Fruit fly (Drosophila melanogaster) S2 (cell line): ENCODE results near the gene Peritrophin-15b.

Experiments used
- CG8478 ChIP-seq: fragments of >200 bp; optimal IDR thresholded peaks from 2 replicates; lab custom pipeline; 2018
- CTCF ChIP-seq, 2 experiments: fragments of >200 bp; optimal IDR thresholded peaks; 2 replicates each; lab custom pipeline; 2018

Gene Peritrophin-15b

DNA sequence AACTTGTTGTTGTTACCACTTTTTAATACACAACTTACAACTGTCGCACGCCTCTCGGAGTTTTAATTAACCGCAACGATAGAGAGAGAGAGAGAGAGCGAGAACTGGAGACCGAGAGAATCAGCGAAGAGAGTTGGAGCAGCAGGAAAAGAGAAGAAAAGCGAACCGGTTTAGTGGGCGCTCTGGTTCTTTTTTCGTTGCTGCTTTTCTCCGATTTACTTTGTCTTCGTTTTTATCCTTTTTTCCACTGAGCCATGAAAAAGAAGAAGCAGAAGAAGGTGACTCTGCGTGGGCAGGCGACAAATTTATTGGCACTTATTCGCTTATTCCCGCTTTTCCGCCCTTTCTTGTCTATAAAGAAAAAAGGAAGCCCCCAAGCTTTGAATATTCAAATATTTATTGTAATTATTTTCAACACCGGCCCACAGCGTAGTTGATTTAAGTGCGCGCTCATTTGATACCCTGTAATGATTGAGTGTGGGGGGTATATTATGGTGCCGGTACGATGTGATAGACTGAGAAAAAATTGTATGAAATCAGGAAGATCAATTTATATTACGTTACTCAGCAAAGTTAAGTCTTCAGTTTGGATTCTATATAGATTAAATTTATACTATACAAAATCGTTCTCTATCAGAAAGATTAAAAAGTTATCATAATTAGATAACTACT lies 25.7 kb upstream of the Peritrophin-15b start:
- TF ChIP-seq CTCF (optimal IDR thresholded peaks at IDR 0.05; lab: Kevin White, UChicago) (no peak), CG8478 (lab: Kevin White, UChicago) (no peak)

DNA sequence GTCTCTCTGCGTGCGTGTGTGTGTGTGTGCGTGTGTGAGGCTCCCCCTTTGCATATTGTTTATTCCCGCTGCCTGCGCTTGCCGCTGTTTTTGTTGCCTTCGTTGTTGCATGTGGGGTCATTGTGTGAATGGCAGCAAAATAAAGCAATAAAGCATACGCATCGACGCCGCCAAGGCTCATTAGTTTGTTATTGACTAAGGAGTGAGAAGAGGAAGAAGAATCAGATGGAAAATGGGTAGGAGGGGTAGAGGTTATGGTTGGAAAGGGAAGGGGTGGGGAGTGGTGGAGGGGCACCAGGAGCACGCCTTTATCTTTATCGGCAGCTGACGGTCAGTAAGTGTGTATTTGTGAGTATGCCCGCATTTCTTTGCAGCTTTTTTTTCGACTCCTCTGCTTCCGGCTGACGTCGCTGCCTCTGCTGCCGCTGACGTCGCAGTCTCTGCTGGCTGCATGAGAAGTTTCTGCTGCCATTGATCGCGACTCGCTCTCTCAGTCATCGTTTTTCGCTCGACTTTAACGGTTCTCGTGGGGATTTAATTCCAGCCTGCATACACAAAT lies 24.7 kb upstream of the Peritrophin-15b start:
- TF ChIP-seq CTCF (optimal IDR thresholded peaks at IDR 0.05; lab: Kevin White, UChicago) (no peak), CG8478 (lab: Kevin White, UChicago) (no peak)

DNA sequence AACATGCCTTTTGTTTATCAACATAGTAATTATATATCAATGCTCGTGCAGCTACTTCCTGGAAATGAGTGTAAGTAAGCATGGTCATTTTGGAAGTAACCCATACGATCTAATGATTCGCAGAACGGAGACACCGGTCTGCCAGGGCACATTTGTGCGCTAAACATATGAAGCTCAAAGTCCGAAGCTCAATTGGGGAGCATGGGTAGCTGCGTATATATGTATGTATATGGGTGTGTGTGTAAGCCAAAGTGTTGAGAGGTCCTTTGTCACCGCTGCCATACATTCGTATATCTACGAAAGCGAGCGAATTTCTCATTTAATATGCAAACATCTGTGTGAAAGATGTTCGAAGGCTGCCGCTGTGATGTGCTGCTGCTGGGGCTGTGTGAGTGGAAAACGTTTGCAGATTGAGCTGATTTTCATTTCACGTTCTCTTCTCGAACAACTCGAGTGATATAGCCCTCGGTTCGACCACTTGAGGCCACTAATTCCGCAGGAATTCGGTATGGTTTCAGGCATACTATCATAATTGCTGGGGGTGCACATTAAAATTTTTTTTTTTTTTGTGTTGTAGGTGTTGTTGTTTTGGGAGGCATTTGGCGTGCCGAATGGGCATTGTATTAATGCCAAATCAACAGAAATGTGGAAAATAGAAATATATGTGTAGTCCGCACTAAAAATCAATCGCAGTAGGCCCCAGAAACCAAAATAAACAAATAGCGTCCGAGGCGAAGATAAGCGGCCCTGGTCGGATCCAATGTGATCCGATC lies 23.6 kb upstream of the Peritrophin-15b start:
- peak; percentile 23 for TF ChIP-seq CG8478 (lab: Kevin White, UChicago)
- no peak for TF ChIP-seq CTCF (optimal IDR thresholded peaks at IDR 0.05; lab: Kevin White, UChicago)

DNA sequence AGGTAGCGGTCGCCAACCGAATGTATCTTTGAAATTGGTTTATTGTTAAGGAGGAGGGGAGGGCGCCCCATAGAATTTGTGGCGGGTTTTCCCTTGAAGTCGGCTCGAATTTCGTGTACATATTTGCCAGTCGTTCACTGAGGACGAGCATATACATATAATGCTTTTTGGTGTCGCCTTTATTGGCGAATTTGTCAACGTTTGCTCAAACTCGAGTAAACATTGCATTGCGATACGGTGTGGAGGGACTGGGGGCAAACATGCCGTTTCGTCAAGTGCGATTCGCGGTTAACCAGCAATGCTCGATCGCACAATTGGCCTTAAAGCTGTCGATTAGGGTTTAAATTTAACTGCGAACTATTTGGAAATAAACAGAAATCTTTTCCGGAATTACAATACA lies 22.8 kb upstream of the Peritrophin-15b start:
- TF ChIP-seq CG8478 (lab: Kevin White, UChicago): no peak
- no peak for TF ChIP-seq CTCF (optimal IDR thresholded peaks at IDR 0.05; lab: Kevin White, UChicago)

DNA sequence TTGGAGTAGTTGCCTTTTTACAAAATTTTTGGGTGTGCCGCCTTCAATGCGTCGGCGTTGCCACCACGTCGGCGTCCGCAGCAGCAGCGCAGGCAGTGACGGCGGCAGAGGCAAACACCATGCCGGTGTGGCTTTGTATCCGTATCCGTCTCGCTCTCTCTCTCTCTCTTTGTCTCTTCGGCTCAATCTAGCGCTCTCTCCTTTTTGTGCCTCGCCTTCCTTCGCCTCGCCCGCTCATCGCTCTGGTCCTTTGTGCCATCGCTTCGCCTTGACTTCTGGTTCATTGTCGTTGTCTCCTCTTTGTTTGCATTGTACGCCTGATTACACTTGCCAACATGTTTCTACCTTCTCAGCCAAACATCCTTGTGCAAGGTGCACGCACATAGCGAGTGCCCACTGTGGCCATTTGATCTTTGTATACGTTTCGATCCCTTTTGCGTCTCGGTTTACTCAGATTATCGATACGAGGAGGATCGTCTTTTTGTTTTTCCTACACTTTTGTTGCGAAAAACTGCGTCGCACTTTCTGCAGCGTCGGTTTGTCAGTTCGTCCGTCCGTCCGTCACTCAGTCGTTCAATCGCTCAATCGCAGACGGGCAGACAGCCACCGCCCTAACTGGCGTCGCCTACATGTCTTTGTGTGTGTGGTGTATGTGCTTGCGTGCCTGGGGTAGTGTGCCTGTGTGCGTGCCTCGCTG lies 21.8 kb upstream of the Peritrophin-15b start:
- TF ChIP-seq CTCF (optimal IDR thresholded peaks at IDR 0.05; lab: Kevin White, UChicago) (no peak), CG8478 (lab: Kevin White, UChicago) (no peak)

DNA sequence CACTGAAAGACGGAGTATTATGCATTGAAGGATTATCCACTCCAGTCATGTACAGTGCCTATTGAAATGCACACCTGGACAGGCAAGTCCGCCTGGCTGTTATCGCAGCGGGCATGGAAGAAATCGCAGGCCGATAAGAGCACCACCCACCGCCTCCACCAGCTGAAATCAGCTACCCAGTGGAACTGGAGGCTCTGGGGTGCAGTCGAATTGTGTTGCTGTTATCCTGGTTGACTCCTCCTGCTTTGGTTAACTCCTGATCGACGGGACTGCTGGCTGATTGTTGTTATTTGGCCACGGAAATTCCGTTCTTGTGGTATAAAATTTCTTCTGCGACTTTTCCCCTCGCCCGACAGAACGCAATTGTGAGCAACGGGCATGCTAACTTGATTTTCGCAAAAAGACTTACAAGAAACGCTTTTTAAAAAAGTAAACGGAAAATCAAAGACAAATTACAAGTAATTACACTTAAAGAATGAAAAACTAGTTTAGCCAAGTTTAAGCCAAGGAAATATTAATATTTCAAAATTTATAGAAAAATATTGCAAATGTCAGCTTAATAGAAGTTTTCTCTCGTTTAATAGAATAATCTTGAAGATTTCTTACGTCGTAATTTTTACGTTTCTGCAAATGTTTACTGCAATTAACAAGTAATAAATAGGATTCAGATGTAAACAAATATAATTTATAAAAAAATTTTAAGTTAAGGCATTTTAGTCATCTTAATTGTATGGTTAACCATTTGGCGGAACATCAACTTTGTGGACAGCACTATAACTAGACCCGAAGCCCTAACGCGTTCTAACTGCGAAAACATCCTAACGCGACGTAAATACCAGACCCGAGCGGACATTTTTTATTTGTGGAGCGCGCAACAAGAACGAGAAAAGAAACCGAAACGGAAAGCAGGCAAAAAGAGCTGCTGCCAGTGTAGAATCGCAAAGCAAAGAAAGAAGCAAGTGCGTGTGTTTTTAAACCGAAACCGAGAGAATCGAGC lies 20.4 kb upstream of the Peritrophin-15b start, which contains the start of the genes CG13398 and Akap200:
TSS of gene CG13398 (minus strand) at position 370 of the 997 bp plus-strand sequence.
TSS of gene Akap200 (plus strand) at position 804 of the 997 bp plus-strand sequence.
- TF ChIP-seq CG8478 (lab: Kevin White, UChicago) (no peak), CTCF (optimal IDR thresholded peaks at IDR 0.05; lab: Kevin White, UChicago) (no peak)

DNA sequence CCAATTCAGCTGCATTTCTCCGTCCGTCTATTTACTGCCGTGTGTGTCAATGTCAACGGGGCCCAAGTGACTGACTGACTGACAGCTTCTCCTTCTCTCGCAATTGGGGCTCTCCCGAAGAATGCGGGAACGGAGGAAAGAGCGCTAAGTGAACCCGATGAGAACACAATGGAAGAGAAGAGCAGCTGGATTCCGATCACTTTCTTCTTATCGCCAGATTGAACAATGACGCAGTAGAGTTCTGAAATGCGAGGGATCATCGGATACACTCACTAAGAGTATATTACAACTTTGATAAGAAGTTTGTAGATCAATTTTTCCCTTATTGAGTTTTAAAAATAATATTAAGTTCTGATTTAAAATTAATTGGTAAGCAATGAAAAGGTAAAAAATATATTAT lies 16.8 kb upstream of the Peritrophin-15b start, which contains the start of gene Naglu:
TSS of gene Naglu (minus strand) at position 339 of the 400 bp plus-strand sequence.
- TF ChIP-seq CG8478 (lab: Kevin White, UChicago): no peak
- no peak for TF ChIP-seq CTCF (optimal IDR thresholded peaks at IDR 0.05; lab: Kevin White, UChicago)

DNA sequence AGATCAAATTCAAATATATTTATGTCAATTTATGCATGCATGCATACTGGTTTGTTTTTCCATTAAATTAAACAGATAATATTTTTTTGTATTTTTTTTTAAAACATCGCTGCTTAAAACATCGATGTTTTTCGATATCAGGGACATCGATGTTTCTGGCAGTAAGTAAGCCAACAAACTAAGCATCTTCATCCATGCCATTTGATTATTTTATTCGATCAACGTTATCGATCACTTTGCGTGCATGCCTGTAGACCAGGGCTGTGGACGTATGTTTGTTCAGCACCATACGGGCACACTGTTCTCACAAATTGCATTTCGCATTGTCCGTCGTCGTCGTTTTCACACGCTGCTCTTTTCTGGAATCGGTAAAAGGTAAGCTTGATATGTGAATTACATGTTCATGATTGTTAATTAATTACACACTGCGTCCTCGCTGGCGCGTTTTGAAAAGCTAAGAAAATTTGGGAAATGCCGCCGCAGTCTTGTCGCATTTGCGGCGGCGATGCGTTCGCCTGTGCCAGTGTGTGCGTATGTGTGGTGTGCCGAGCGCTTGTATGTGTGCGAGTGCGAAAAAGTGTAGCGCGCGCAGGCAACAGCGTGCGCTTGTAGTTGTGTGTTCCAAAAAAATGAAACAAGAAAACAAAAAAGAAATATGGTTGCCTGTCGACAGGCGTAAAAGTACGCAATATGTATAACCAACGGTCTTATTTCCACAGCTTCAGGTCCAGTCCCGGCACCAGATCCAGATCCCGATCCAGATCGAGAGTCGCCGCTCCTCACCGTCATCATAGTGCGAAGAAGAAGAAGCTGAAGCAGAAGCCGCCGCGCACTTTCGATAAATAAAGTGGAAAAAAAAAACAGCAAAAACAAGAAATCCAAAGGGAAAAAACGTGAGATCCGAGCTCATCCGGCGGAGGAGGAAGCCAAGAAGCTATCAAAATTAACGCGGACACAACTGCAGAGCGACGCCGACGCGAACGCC lies 8.8 kb upstream of the Peritrophin-15b start, which contains the start of gene emb:
TSS of gene emb (plus strand) at position 288 of the 985 bp plus-strand sequence.
- TF ChIP-seq CTCF (optimal IDR thresholded peaks at IDR 0.05; lab: Kevin White, UChicago) (peak; percentile 8 to 46), CG8478 (lab: Kevin White, UChicago) (no peak)

DNA sequence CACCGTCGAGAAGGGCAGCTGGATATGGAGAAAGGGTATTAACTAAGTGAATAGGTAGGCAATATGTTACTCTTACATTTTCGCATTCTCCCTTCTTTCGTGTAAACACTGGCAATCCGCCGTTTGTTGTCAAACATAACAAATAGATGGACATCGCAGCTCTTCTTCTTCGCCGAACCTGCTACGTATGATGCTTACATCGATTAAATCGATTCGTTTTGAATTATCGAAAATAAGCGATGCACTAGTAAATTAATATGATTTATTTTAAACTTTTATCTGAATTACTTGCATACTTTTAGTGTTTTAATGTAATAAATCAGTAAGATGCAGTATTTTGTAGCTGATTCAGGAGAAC lies 8.2 kb upstream of the Peritrophin-15b start, which contains the start of gene fy:
TSS of gene fy (minus strand) at position 353 of the 358 bp plus-strand sequence.
- TF ChIP-seq CTCF (optimal IDR thresholded peaks at IDR 0.05; lab: Kevin White, UChicago) (no peak), CG8478 (lab: Kevin White, UChicago) (no peak)

DNA sequence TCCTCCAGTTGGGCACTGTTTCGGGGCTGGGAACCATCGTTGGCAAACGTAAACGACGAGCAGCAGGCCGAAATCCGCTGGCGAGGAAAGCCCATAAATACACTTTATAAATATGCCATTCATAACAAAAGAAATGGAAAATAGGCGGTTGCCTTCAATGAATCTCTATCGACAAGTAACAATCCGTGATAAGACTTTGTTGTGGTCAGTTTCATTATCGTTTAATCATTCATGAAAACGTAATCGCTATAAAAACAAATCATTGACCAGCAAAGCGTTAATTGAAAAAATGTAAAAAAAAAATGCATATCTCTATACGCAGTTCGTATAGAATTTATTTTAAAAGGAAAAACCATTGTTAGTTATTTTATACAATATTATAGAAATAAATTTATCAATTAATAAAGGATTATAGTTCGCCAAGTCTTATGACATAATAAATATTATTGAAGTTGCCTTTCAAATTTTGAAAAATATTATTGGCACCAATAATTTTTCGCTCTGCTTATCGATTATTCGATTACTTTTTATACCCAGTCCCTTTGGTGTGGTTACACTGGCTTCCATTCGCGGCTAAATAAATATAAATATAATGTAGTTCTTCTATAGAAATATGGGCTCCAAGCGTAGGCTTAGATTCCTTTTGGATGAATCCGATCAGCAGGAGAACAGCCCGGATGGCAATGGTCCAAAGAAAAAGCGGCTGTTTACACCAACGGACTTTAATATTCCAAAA lies 5.3 kb upstream of the Peritrophin-15b start, which contains the start of gene CG31898:
TSS of gene CG31898 (plus strand) at position 559 of the 736 bp plus-strand sequence.
- no peak for TF ChIP-seq CTCF (optimal IDR thresholded peaks at IDR 0.05; lab: Kevin White, UChicago)

DNA sequence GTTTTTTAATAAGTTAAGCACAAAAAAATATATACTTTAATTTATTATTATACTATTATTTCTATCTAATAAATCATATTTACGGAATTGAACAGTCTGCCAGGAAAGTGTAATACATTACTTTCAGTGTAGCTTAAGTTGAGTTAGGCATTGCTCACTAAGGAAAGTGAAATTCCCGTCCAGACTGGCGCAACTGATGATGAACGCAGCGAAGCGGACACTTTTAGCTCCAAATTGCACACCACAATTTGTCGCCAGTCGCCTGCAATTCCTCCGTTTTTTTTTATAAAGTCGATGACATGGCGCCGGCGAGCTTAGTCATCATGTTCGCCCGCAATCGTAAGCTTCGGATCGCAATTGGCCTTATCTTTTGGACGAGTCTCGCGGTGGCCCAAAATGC lies 4.0 kb upstream of the Peritrophin-15b start, which contains the start of gene CG13386:
TSS of gene CG13386 (plus strand) at position 301 of the 400 bp plus-strand sequence.
- TF ChIP-seq CG8478 (lab: Kevin White, UChicago) (no peak), CTCF (optimal IDR thresholded peaks at IDR 0.05; lab: Kevin White, UChicago) (no peak)
